Worm (Caenorhabditis elegans) whole organism, L3 larva: ENCODE results near the gene F41G4.8.
"Not testable (repeated sequence)": the region's sequence is repeated elsewhere in the genome, so short reads cannot be mapped to it uniquely, and the experiment has no call there.

Source experiments
- R02D3.7 ChIP-seq: fragments of 150-350 bp; optimal IDR thresholded peaks from 2 replicates; lab custom pipeline; 2014; ENCODE audit warnings: missing biosample characterization, missing genetic modification characterization
- ZK546.5 ChIP-seq: sonication (generic microtip); optimal IDR thresholded peaks from 2 replicates; lab custom pipeline; 2017; ENCODE audit warnings: missing biosample characterization, missing genetic modification characterization
- aly-2 ChIP-seq: fragments of 150-350 bp; optimal IDR thresholded peaks from 2 replicates; lab custom pipeline; 2014; ENCODE audit warnings: missing biosample characterization, missing genetic modification characterization
- ama-1 ChIP-seq: fragments of 150-350 bp; optimal IDR thresholded peaks from 2 replicates; lab custom pipeline; 2018
- ceh-16 ChIP-seq: sonication (generic microtip); optimal IDR thresholded peaks from 2 replicates; lab custom pipeline; 2017; ENCODE audit warnings: missing biosample characterization, missing genetic modification characterization
- ceh-28 ChIP-seq: fragments of 150-350 bp; optimal IDR thresholded peaks from 2 replicates; lab custom pipeline; 2014; ENCODE audit warnings: missing biosample characterization, missing genetic modification reagents, missing genetic modification characterization
- ceh-82 ChIP-seq: fragments of 150-350 bp; optimal IDR thresholded peaks from 2 replicates; lab custom pipeline; 2014; ENCODE audit warnings: missing biosample characterization, missing genetic modification characterization
- ceh-9 ChIP-seq: sonication (generic microtip); optimal IDR thresholded peaks from 2 replicates; lab custom pipeline; 2018; ENCODE audit warnings: missing biosample characterization, missing genetic modification characterization
- daf-12 ChIP-seq: fragments of 150-350 bp; optimal IDR thresholded peaks from 2 replicates; lab custom pipeline; 2014; ENCODE audit warnings: missing biosample characterization, missing genetic modification reagents, missing genetic modification characterization
- egl-27 ChIP-seq: sonication (generic microtip); optimal IDR thresholded peaks from 4 replicates; lab custom pipeline; 2017; ENCODE audit warnings: missing biosample characterization, missing genetic modification reagents, missing genetic modification characterization
- egl-5 ChIP-seq: fragments of 150-350 bp; optimal IDR thresholded peaks from 2 replicates; lab custom pipeline; 2017; ENCODE audit warnings: missing biosample characterization, missing genetic modification reagents, missing genetic modification characterization, inconsistent platforms
- elt-1 ChIP-seq: fragments of 150-350 bp; optimal IDR thresholded peaks from 2 replicates; lab custom pipeline; 2014; ENCODE audit warnings: missing biosample characterization, missing genetic modification characterization
- elt-2 ChIP-seq: sonication (generic microtip); optimal IDR thresholded peaks from 2 replicates; lab custom pipeline; 2016; ENCODE audit warnings: missing genetic modification reagents, mild to moderate bottlenecking, missing genetic modification characterization, missing compliant biosample characterization
- eor-1 ChIP-seq, 2 experiments: fragments of 150-350 bp; optimal IDR thresholded peaks; 2 replicates each; lab custom pipeline; 2014 to 2018; ENCODE audit warnings: missing biosample characterization in 2 of 2, missing genetic modification characterization in 2 of 2
- fkh-10 ChIP-seq: sonication (generic microtip); optimal IDR thresholded peaks from 2 replicates; lab custom pipeline; 2017; ENCODE audit warnings: missing biosample characterization, missing genetic modification reagents, missing genetic modification characterization
- fkh-2 ChIP-seq: fragments of 150-350 bp; optimal IDR thresholded peaks from 2 replicates; lab custom pipeline; 2014; ENCODE audit warnings: missing biosample characterization, missing genetic modification reagents, missing genetic modification characterization
- fos-1 ChIP-seq: fragments of 150-350 bp; optimal IDR thresholded peaks from 2 replicates; lab custom pipeline; 2014; ENCODE audit warnings: missing biosample characterization, missing genetic modification characterization
- hmg-11 ChIP-seq: sonication (generic microtip); optimal IDR thresholded peaks from 2 replicates; lab custom pipeline; 2016; ENCODE audit warnings: missing genetic modification characterization, missing compliant biosample characterization
- jun-1 ChIP-seq: fragments of 150-350 bp; optimal IDR thresholded peaks from 2 replicates; lab custom pipeline; 2014; ENCODE audit warnings: missing biosample characterization, missing genetic modification reagents, missing genetic modification characterization
- lin-15B ChIP-seq: fragments of 150-350 bp; optimal IDR thresholded peaks from 2 replicates; lab custom pipeline; 2014; ENCODE audit warnings: missing biosample characterization, missing genetic modification characterization
- lin-39 ChIP-seq: fragments of 150-350 bp; optimal IDR thresholded peaks from 2 replicates; lab custom pipeline; 2018; ENCODE audit warnings: missing biosample characterization, missing genetic modification reagents, missing genetic modification characterization
- lsy-12 ChIP-seq: sonication (generic microtip); optimal IDR thresholded peaks from 2 replicates; lab custom pipeline; 2016; ENCODE audit warnings: mild to moderate bottlenecking, missing genetic modification characterization, missing compliant biosample characterization
- mdl-1 ChIP-seq: fragments of 150-350 bp; optimal IDR thresholded peaks from 2 replicates; lab custom pipeline; 2014; ENCODE audit warnings: missing biosample characterization, missing genetic modification characterization
- mml-1 ChIP-seq: fragments of 150-350 bp; sonication (generic microtip); optimal IDR thresholded peaks from 3 replicates; lab custom pipeline; 2014; ENCODE audit warnings: missing biosample characterization, missing genetic modification characterization
- nfya-1 ChIP-seq: sonication (generic microtip); optimal IDR thresholded peaks from 2 replicates; lab custom pipeline; 2017; ENCODE audit warnings: missing genetic modification characterization, mild to moderate bottlenecking, missing compliant biosample characterization, antibody characterized with exemption, moderate library complexity; ENCODE audit not compliant: insufficient read depth
- nhr-11 ChIP-seq: fragments of 150-350 bp; optimal IDR thresholded peaks from 2 replicates; lab custom pipeline; 2014; ENCODE audit warnings: missing biosample characterization, missing genetic modification characterization
- nhr-12 ChIP-seq: fragments of 150-350 bp; optimal IDR thresholded peaks from 2 replicates; lab custom pipeline; 2014; ENCODE audit warnings: missing biosample characterization, missing genetic modification characterization
- nhr-23 ChIP-seq: fragments of 150-350 bp; optimal IDR thresholded peaks from 2 replicates; lab custom pipeline; 2014; ENCODE audit warnings: missing biosample characterization, missing genetic modification reagents, missing genetic modification characterization
- nhr-237 ChIP-seq: fragments of 150-350 bp; optimal IDR thresholded peaks from 2 replicates; lab custom pipeline; 2014; ENCODE audit warnings: missing biosample characterization, missing genetic modification characterization
- nhr-25 ChIP-seq: sonication (generic microtip); optimal IDR thresholded peaks from 2 replicates; lab custom pipeline; 2017; ENCODE audit warnings: missing biosample characterization, missing genetic modification characterization
- nhr-28 ChIP-seq: fragments of 150-350 bp; optimal IDR thresholded peaks from 2 replicates; lab custom pipeline; 2014; ENCODE audit warnings: missing biosample characterization, missing genetic modification characterization
- nhr-43 ChIP-seq: sonication (generic microtip); optimal IDR thresholded peaks from 2 replicates; lab custom pipeline; 2016; ENCODE audit warnings: mild to moderate bottlenecking, missing genetic modification characterization, missing compliant biosample characterization; ENCODE audit not compliant: poor library complexity, severe bottlenecking
- nhr-67 ChIP-seq: fragments of 150-350 bp; optimal IDR thresholded peaks from 2 replicates; lab custom pipeline; 2014; ENCODE audit warnings: missing biosample characterization, missing genetic modification characterization
- nhr-76 ChIP-seq: fragments of 150-350 bp; sonication (generic microtip); optimal IDR thresholded peaks from 5 replicates; lab custom pipeline; 2014; ENCODE audit warnings: missing biosample characterization, missing genetic modification characterization
- nhr-77 ChIP-seq: fragments of 150-350 bp; optimal IDR thresholded peaks from 2 replicates; lab custom pipeline; 2014; ENCODE audit warnings: missing biosample characterization, missing genetic modification characterization
- pha-4 ChIP-seq: fragments of 150-350 bp; optimal IDR thresholded peaks from 2 replicates; lab custom pipeline; 2014; ENCODE audit warnings: missing biosample characterization, missing genetic modification reagents, missing genetic modification characterization
- pqm-1 ChIP-seq: fragments of 150-350 bp; optimal IDR thresholded peaks from 2 replicates; lab custom pipeline; 2017; ENCODE audit warnings: missing biosample characterization, missing genetic modification characterization, inconsistent platforms
- sea-2 ChIP-seq: fragments of 150-350 bp; sonication (generic microtip); optimal IDR thresholded peaks from 4 replicates; lab custom pipeline; 2014; ENCODE audit warnings: missing biosample characterization, missing genetic modification reagents, missing genetic modification characterization
- skn-1 ChIP-seq: fragments of 150-350 bp; optimal IDR thresholded peaks from 2 replicates; lab custom pipeline; 2014; ENCODE audit warnings: missing biosample characterization, missing genetic modification characterization
- snpc-4 ChIP-seq: fragments of 150-350 bp; optimal IDR thresholded peaks from 2 replicates; lab custom pipeline; 2014; ENCODE audit warnings: missing biosample characterization, missing genetic modification characterization
- tbx-2 ChIP-seq: sonication (generic microtip); optimal IDR thresholded peaks from 2 replicates; lab custom pipeline; 2016; ENCODE audit warnings: mild to moderate bottlenecking, missing genetic modification characterization, missing compliant biosample characterization
- unc-39 ChIP-seq: sonication (generic microtip); optimal IDR thresholded peaks from 4 replicates; lab custom pipeline; 2017; ENCODE audit warnings: missing biosample characterization, missing genetic modification characterization
- unc-62 ChIP-seq: fragments of 150-350 bp; sonication (generic microtip); optimal IDR thresholded peaks from 4 replicates; lab custom pipeline; 2014; ENCODE audit warnings: missing biosample characterization, missing genetic modification reagents, missing genetic modification characterization
- zag-1 ChIP-seq: fragments of 150-350 bp; optimal IDR thresholded peaks from 2 replicates; lab custom pipeline; 2014; ENCODE audit warnings: missing biosample characterization, missing genetic modification characterization
- ztf-11 ChIP-seq: fragments of 150-350 bp; optimal IDR thresholded peaks from 2 replicates; lab custom pipeline; 2014; ENCODE audit warnings: missing biosample characterization, missing genetic modification characterization
- ztf-4 ChIP-seq: fragments of 150-350 bp; optimal IDR thresholded peaks from 2 replicates; lab custom pipeline; 2014; ENCODE audit warnings: missing biosample characterization, missing genetic modification characterization

F41G4.8 gene

ce11 chrX:16883426-16883825 is 38.6 kb upstream of the F41G4.8 start, which contains the start of gene Y13C8A.1:
Gene Y13C8A.1 (plus strand): TSS chrX:16883726.
- TF ChIP-seq unc-39 (tag; lab: Kevin White, UChicago); fos-1; nhr-25: not testable (repeated sequence)

ce11 chrX:16880426-16880825 is 35.6 kb upstream of the F41G4.8 start, which contains the start of gene acs-9:
Gene acs-9 (minus strand): TSS chrX:16880526.
- no peak for TF ChIP-seq fkh-2 (tag; lab: Kevin White, UChicago)
- no peak for TF ChIP-seq ztf-11 (tag; lab: Kevin White, UChicago)
- TF ChIP-seq fos-1, result no peak
- TF ChIP-seq ceh-28 (tag; lab: Kevin White, UChicago), result no peak
- no peak for TF ChIP-seq elt-2 (tag; lab: Kevin White, UChicago)
- TF ChIP-seq ZK546.5 (tag; lab: Kevin White, UChicago), result no peak
- TF ChIP-seq nhr-25, result no peak
- TF ChIP-seq ceh-82 (tag; lab: Kevin White, UChicago), result no peak
- TF ChIP-seq nhr-23 (tag; lab: Kevin White, UChicago), result no peak
- no peak for TF ChIP-seq nhr-43 (tag; lab: Kevin White, UChicago)
- TF ChIP-seq nhr-11 (tag; lab: Kevin White, UChicago), result no peak
- TF ChIP-seq nhr-77 (tag; lab: Kevin White, UChicago), result no peak
- no peak for TF ChIP-seq ztf-4 (tag; lab: Kevin White, UChicago)
- no peak for TF ChIP-seq egl-5 (tag; lab: Kevin White, UChicago)
- no peak for TF ChIP-seq nhr-76
- TF ChIP-seq egl-27 (tag; lab: Kevin White, UChicago), result no peak
- TF ChIP-seq ceh-9 (tag; lab: Kevin White, UChicago), result no peak
- TF ChIP-seq fkh-10 (GFP tag; lab: Kevin White, UChicago), result no peak
- no peak for TF ChIP-seq lsy-12 (tag; lab: Kevin White, UChicago)

ce11 chrX:16872446-16872962 is 27.7 kb upstream of the F41G4.8 start, which contains the start of gene T20F7.1:
Gene T20F7.1 (plus strand): TSS chrX:16872912.
- no peak for TF ChIP-seq skn-1
- TF ChIP-seq nhr-237 (tag; lab: Kevin White, UChicago), result no peak
- TF ChIP-seq elt-1 (tag; lab: Kevin White, UChicago), result no peak
- TF ChIP-seq nhr-67 (tag; lab: Kevin White, UChicago), result no peak
- no peak for TF ChIP-seq nhr-11 (tag; lab: Kevin White, UChicago)
- peak; percentile 32 for TF ChIP-seq lsy-12 (tag; lab: Kevin White, UChicago)
- no peak for TF ChIP-seq unc-62
- no peak for TF ChIP-seq ztf-11 (tag; lab: Kevin White, UChicago)
- TF ChIP-seq unc-39 (tag; lab: Kevin White, UChicago), result no peak
- peak; percentile 34 for TF ChIP-seq pqm-1 (tag; lab: Kevin White, UChicago)
- no peak for TF ChIP-seq egl-27 (tag; lab: Kevin White, UChicago)
- TF ChIP-seq nhr-25, result peak; percentile 63
- peak; percentile 14 for TF ChIP-seq ama-1 (lab: Kevin White, UChicago)
- TF ChIP-seq nhr-28 (tag; lab: Kevin White, UChicago), result no peak
- TF ChIP-seq ztf-4 (tag; lab: Kevin White, UChicago), result no peak
- no peak for TF ChIP-seq ceh-16
- TF ChIP-seq nhr-76, result no peak
- TF ChIP-seq R02D3.7 (tag; lab: Kevin White, UChicago), result no peak
- no peak for TF ChIP-seq fos-1
- peak; percentile 81 for TF ChIP-seq lin-39 (tag; lab: Kevin White, UChicago)
- no peak for TF ChIP-seq sea-2 (GFP tag; lab: Kevin White, UChicago)
- TF ChIP-seq eor-1 (tag; optimal IDR thresholded peaks at IDR 0.05; lab: Kevin White, UChicago), result no peak
- TF ChIP-seq ZK546.5 (tag; lab: Kevin White, UChicago), result no peak
- no peak for TF ChIP-seq ceh-28 (tag; lab: Kevin White, UChicago)
- no peak for TF ChIP-seq daf-12 (tag; lab: Kevin White, UChicago)
- TF ChIP-seq nhr-43 (tag; lab: Kevin White, UChicago), result peak; percentile 66
- TF ChIP-seq jun-1 (tag; lab: Kevin White, UChicago), result peak; percentile 42
- TF ChIP-seq nhr-12, result no peak
- peak; percentile 50 for TF ChIP-seq egl-5 (tag; lab: Kevin White, UChicago)
- TF ChIP-seq ceh-9 (tag; lab: Kevin White, UChicago), result no peak
- TF ChIP-seq aly-2, result no peak
- peak; percentile 17 for TF ChIP-seq lin-15B (tag; lab: Kevin White, UChicago)
- no peak for TF ChIP-seq ceh-82 (tag; lab: Kevin White, UChicago)
- peak; percentile 63 for TF ChIP-seq elt-2 (tag; lab: Kevin White, UChicago)
- no peak for TF ChIP-seq mdl-1 (tag; lab: Kevin White, UChicago)
- TF ChIP-seq nhr-23 (tag; lab: Kevin White, UChicago), result peak; percentile 66
- TF ChIP-seq fkh-10 (GFP tag; lab: Kevin White, UChicago), result no peak
- peak; percentile 92 for TF ChIP-seq hmg-11 (tag; lab: Kevin White, UChicago)
- peak; percentile 25 for TF ChIP-seq tbx-2 (tag; lab: Kevin White, UChicago)
- TF ChIP-seq nfya-1 (tag; lab: Kevin White, UChicago), result peak; percentile 81
- TF ChIP-seq snpc-4 (tag; lab: Kevin White, UChicago), result peak; percentile 72
- no peak for TF ChIP-seq nhr-77 (tag; lab: Kevin White, UChicago)
- TF ChIP-seq pha-4, result peak; percentile 84
- no peak for TF ChIP-seq fkh-2 (tag; lab: Kevin White, UChicago)
- TF ChIP-seq zag-1 (tag; lab: Kevin White, UChicago), result no peak
- TF ChIP-seq mml-1 (tag; lab: Kevin White, UChicago), result no peak
